Fruit fly (Drosophila melanogaster): ENCODE results near the gene Sec8.

- TF ChIP-seq CG8478 (optimal IDR thresholded peaks at IDR 0.05) (no peak), usp (GFP tag; optimal IDR thresholded peaks at IDR 0.05) (no peak), psq (optimal IDR thresholded peaks at IDR 0.05) (no peak), pan (optimal IDR thresholded peaks at IDR 0.05) (no peak), Dll (optimal IDR thresholded peaks at IDR 0.05) (no peak)
Observed at dm6 chr3R:5791497-5791896, 32.7 kb upstream of the Sec8 start, which contains the start of gene Hpf1.
